Fruit fly (Drosophila melanogaster) whole organism, embryonic: Measurements from ENCODE around the gene Naa20A.

ENCODE experiments used
- Bdp1 ChIP-seq: fragments of 200-800 bp; sonication (Bioruptor generic); optimal IDR thresholded peaks from 3 replicates; lab custom pipeline; 2016; ENCODE audit warnings: missing biosample characterization, missing genetic modification characterization
- CG1024 ChIP-seq: fragments of 200-800 bp; sonication (Bioruptor generic); IDR thresholded peaks from 2 replicates; pipeline ENCODE4 v1.3.6; 2022; ENCODE audit warnings: missing biosample characterization, missing genetic modification characterization
- CG10366 ChIP-seq: fragments of 200-800 bp; sonication (Bioruptor generic); IDR thresholded peaks from 2 replicates; pipeline ENCODE4 v1.3.6; 2022; ENCODE audit warnings: missing biosample characterization, missing genetic modification characterization
- CG10565 ChIP-seq: fragments of 200-800 bp; sonication (Bioruptor generic); optimal IDR thresholded peaks from 3 replicates; lab custom pipeline; 2016; ENCODE audit warnings: missing biosample characterization, mild to moderate bottlenecking, missing genetic modification characterization
- CG11093 ChIP-seq: fragments of 200-800 bp; sonication (Bioruptor generic); IDR thresholded peaks from 3 replicates; pipeline ENCODE4 v1.3.6; 2022; ENCODE audit warnings: missing biosample characterization, missing genetic modification characterization
- CG11247 ChIP-seq: fragments of 200-800 bp; sonication (Bioruptor generic); IDR thresholded peaks from 2 replicates; pipeline ENCODE4 v1.3.6; 2022; ENCODE audit warnings: missing biosample characterization, missing genetic modification characterization
- CG11398 ChIP-seq: fragments of 200-800 bp; sonication (Bioruptor generic); optimal IDR thresholded peaks from 2 replicates; lab custom pipeline; 2016; ENCODE audit warnings: missing biosample characterization, missing genetic modification characterization
- CG12744 ChIP-seq: fragments of 200-800 bp; sonication (Bioruptor generic); optimal IDR thresholded peaks from 2 replicates; lab custom pipeline; 2016; ENCODE audit warnings: missing biosample characterization, missing genetic modification characterization
- CG13775 ChIP-seq: fragments of 200-800 bp; sonication (Bioruptor generic); optimal IDR thresholded peaks from 3 replicates; lab custom pipeline; 2017; ENCODE audit warnings: missing biosample characterization, mild to moderate bottlenecking, missing genetic modification characterization
- CG15514 ChIP-seq: fragments of 200-800 bp; sonication (Bioruptor generic); optimal IDR thresholded peaks from 3 replicates; lab custom pipeline; 2017; ENCODE audit warnings: missing biosample characterization, missing genetic modification characterization, mild to moderate bottlenecking, moderate library complexity, missing genetic modification reagents
- CG1603 ChIP-seq: fragments of 200-800 bp; sonication (Bioruptor generic); optimal IDR thresholded peaks from 2 replicates; lab custom pipeline; 2019; ENCODE audit warnings: missing biosample characterization, mild to moderate bottlenecking, missing genetic modification characterization, moderate library complexity
- CG17186 ChIP-seq: fragments of 200-800 bp; sonication (Bioruptor generic); optimal IDR thresholded peaks from 3 replicates; lab custom pipeline; 2017; ENCODE audit warnings: missing biosample characterization, missing genetic modification reagents, missing genetic modification characterization
- CG17361 ChIP-seq: fragments of 200-800 bp; sonication (Bioruptor generic); IDR thresholded peaks from 3 replicates; pipeline ENCODE4 v1.3.6; 2022; ENCODE audit warnings: missing biosample characterization, missing genetic modification characterization
- CG17385 ChIP-seq: fragments of 200-800 bp; sonication (Bioruptor generic); optimal IDR thresholded peaks from 3 replicates; lab custom pipeline; 2018; ENCODE audit warnings: missing biosample characterization, mild to moderate bottlenecking, missing genetic modification characterization
- CG17568 ChIP-seq: fragments of 200-800 bp; sonication (Bioruptor generic); optimal IDR thresholded peaks from 2 replicates; lab custom pipeline; 2018; ENCODE audit warnings: missing biosample characterization, mild to moderate bottlenecking, missing genetic modification characterization, moderate library complexity
- CG17912 ChIP-seq: fragments of 200-800 bp; sonication (Bioruptor generic); optimal IDR thresholded peaks from 2 replicates; lab custom pipeline; 2018; ENCODE audit warnings: missing biosample characterization, mild to moderate bottlenecking, missing genetic modification characterization
- CG1792 ChIP-seq: fragments of 200-800 bp; sonication (Bioruptor generic); optimal IDR thresholded peaks from 2 replicates; lab custom pipeline; 2016; ENCODE audit warnings: missing biosample characterization, missing genetic modification characterization
- CG18262 ChIP-seq: fragments of 200-800 bp; optimal IDR thresholded peaks from 3 replicates; lab custom pipeline; 2019; ENCODE audit warnings: missing biosample characterization, mild to moderate bottlenecking, missing genetic modification characterization, moderate library complexity
- CG2116 ChIP-seq: fragments of 200-800 bp; sonication (Bioruptor generic); optimal IDR thresholded peaks from 3 replicates; lab custom pipeline; 2018; ENCODE audit warnings: missing biosample characterization, mild to moderate bottlenecking, missing genetic modification characterization
- CG30020 ChIP-seq: fragments of 200-800 bp; optimal IDR thresholded peaks from 2 replicates; lab custom pipeline; 2019; ENCODE audit warnings: missing biosample characterization, mild to moderate bottlenecking, missing genetic modification characterization, moderate library complexity
- CG33557 ChIP-seq: fragments of 200-800 bp; sonication (Bioruptor generic); optimal IDR thresholded peaks from 2 replicates; lab custom pipeline; 2019; ENCODE audit warnings: missing biosample characterization, mild to moderate bottlenecking, missing genetic modification characterization, moderate library complexity
- CG3995 ChIP-seq: fragments of 200-800 bp; sonication (Bioruptor generic); optimal IDR thresholded peaks from 3 replicates; lab custom pipeline; 2016; ENCODE audit warnings: missing biosample characterization, missing genetic modification characterization
- CG42726 ChIP-seq: fragments of 200-800 bp; sonication (Bioruptor generic); IDR thresholded peaks from 2 replicates; pipeline ENCODE4 v1.3.6; 2022; ENCODE audit warnings: missing biosample characterization, missing genetic modification characterization; ENCODE audit not compliant: partially characterized antibody
- CG4404 ChIP-seq: fragments of 200-800 bp; sonication (Bioruptor generic); IDR thresholded peaks from 2 replicates; pipeline ENCODE4 v1.3.6; 2022; ENCODE audit warnings: missing biosample characterization, missing genetic modification characterization
- CG6175 ChIP-seq: fragments of 200-800 bp; sonication (Bioruptor generic); IDR thresholded peaks from 3 replicates; pipeline ENCODE4 v1.3.6; 2022; ENCODE audit warnings: missing biosample characterization, missing genetic modification characterization
- CG6689 ChIP-seq: fragments of 200-800 bp; sonication (Bioruptor generic); IDR thresholded peaks from 2 replicates; pipeline ENCODE4 v1.3.6; 2022; ENCODE audit warnings: missing biosample characterization, missing genetic modification characterization
- CG9797 ChIP-seq: fragments of 200-800 bp; sonication (Bioruptor generic); optimal IDR thresholded peaks from 3 replicates; lab custom pipeline; 2018; ENCODE audit warnings: missing biosample characterization, mild to moderate bottlenecking, missing genetic modification characterization
- Dll ChIP-seq: fragments of 200-800 bp; sonication (Bioruptor generic); IDR thresholded peaks from 4 replicates; pipeline ENCODE4 v1.3.6; 2022; ENCODE audit warnings: missing biosample characterization, missing genetic modification characterization; ENCODE audit not compliant: partially characterized antibody
- Eip74EF ChIP-seq, 2 experiments: fragments of 200-800 bp in 1 of 2; fragments of >200 bp in 1 of 2; sonication (Bioruptor generic) in 1 of 2; optimal IDR thresholded peaks; 2 replicates each; lab custom pipeline; 2017 to 2019; ENCODE audit warnings: missing biosample characterization in 2 of 2, missing genetic modification characterization in 2 of 2, mild to moderate bottlenecking in 1 of 2, moderate library complexity in 1 of 2
- Gsc ChIP-seq: fragments of 200-800 bp; sonication (Bioruptor generic); IDR thresholded peaks from 2 replicates; pipeline ENCODE4 v1.3.6; 2022; ENCODE audit warnings: missing biosample characterization, missing genetic modification characterization
- HLH4C ChIP-seq: fragments of 200-800 bp; sonication (Bioruptor generic); IDR thresholded peaks from 3 replicates; pipeline ENCODE4 v1.3.6; 2022; ENCODE audit warnings: missing biosample characterization, missing genetic modification characterization; ENCODE audit not compliant: partially characterized antibody
- HLH54F ChIP-seq: fragments of 200-800 bp; sonication (Bioruptor generic); optimal IDR thresholded peaks from 3 replicates; lab custom pipeline; 2016; ENCODE audit warnings: missing biosample characterization, missing genetic modification characterization
- HLHmδ ChIP-seq: fragments of 200-800 bp; sonication (Bioruptor generic); optimal IDR thresholded peaks from 2 replicates; lab custom pipeline; 2018; ENCODE audit warnings: missing biosample characterization, mild to moderate bottlenecking, missing genetic modification characterization, moderate library complexity
- MESR4 ChIP-seq: fragments of 200-800 bp; sonication (Bioruptor generic); optimal IDR thresholded peaks from 2 replicates; lab custom pipeline; 2018; ENCODE audit warnings: missing biosample characterization, mild to moderate bottlenecking, missing genetic modification characterization, moderate library complexity
- Oaz ChIP-seq: fragments of 200-800 bp; sonication (Bioruptor generic); IDR thresholded peaks from 2 replicates; pipeline ENCODE4 v1.3.6; 2022; ENCODE audit warnings: missing biosample characterization, missing genetic modification characterization
- abd-A ChIP-seq: fragments of 200-800 bp; sonication (Bioruptor generic); optimal IDR thresholded peaks from 3 replicates; lab custom pipeline; 2019; ENCODE audit warnings: missing biosample characterization, mild to moderate bottlenecking, missing genetic modification characterization, moderate library complexity
- az2 ChIP-seq: fragments of 200-800 bp; sonication (Bioruptor generic); optimal IDR thresholded peaks from 3 replicates; lab custom pipeline; 2016; ENCODE audit warnings: missing biosample characterization, missing genetic modification characterization
- bowl ChIP-seq: fragments of 200-800 bp; sonication (Bioruptor generic); IDR thresholded peaks from 2 replicates; pipeline ENCODE4 v1.3.6; 2022; ENCODE audit warnings: missing biosample characterization, missing genetic modification characterization
- cato ChIP-seq: fragments of 200-800 bp; sonication (Bioruptor generic); optimal IDR thresholded peaks from 2 replicates; lab custom pipeline; 2016; ENCODE audit warnings: missing biosample characterization, missing genetic modification characterization, borderline replicate concordance
- da ChIP-seq: fragments of 200-800 bp; sonication (Bioruptor generic); optimal IDR thresholded peaks from 2 replicates; lab custom pipeline; 2016; ENCODE audit warnings: missing biosample characterization, missing genetic modification characterization
- dmrt99B ChIP-seq: fragments of 200-800 bp; sonication (Bioruptor generic); optimal IDR thresholded peaks from 2 replicates; lab custom pipeline; 2018; ENCODE audit warnings: missing biosample characterization, mild to moderate bottlenecking, missing genetic modification characterization, moderate library complexity
- en ChIP-seq: fragments of 200-800 bp; sonication (Bioruptor generic); optimal IDR thresholded peaks from 2 replicates; lab custom pipeline; 2016; ENCODE audit warnings: missing biosample characterization, missing genetic modification characterization
- fu2 ChIP-seq: fragments of 200-800 bp; sonication (Bioruptor generic); optimal IDR thresholded peaks from 2 replicates; lab custom pipeline; 2016; ENCODE audit warnings: missing biosample characterization, missing genetic modification characterization
- jing ChIP-seq: fragments of 200-800 bp; sonication (Bioruptor generic); optimal IDR thresholded peaks from 2 replicates; lab custom pipeline; 2018; ENCODE audit warnings: missing biosample characterization, mild to moderate bottlenecking, missing genetic modification characterization
- lilli ChIP-seq: fragments of 200-800 bp; sonication (Bioruptor generic); optimal IDR thresholded peaks from 3 replicates; lab custom pipeline; 2016; ENCODE audit warnings: missing biosample characterization, missing genetic modification characterization
- odd ChIP-seq: fragments of 200-800 bp; sonication (Bioruptor generic); optimal IDR thresholded peaks from 2 replicates; lab custom pipeline; 2017; ENCODE audit warnings: missing biosample characterization, mild to moderate bottlenecking, missing genetic modification characterization
- sens ChIP-seq: fragments of 200-800 bp; sonication (Bioruptor generic); peaks from one replicate; lab custom pipeline; 2016; ENCODE audit warnings: missing biosample characterization, missing genetic modification characterization
- tup ChIP-seq: fragments of 200-800 bp; sonication (Bioruptor generic); optimal IDR thresholded peaks from 2 replicates; lab custom pipeline; 2016; ENCODE audit warnings: missing biosample characterization, mild to moderate bottlenecking, missing genetic modification characterization, moderate library complexity
- vfl ChIP-seq: fragments of 200-800 bp; sonication (Bioruptor generic); optimal IDR thresholded peaks from 2 replicates; lab custom pipeline; 2016; ENCODE audit warnings: missing biosample characterization, missing genetic modification characterization

Naa20A gene

dm6 chrX:19597684-19598363 is 25.1 kb downstream of the Naa20A start, which contains the start of gene RpS10b (continued):
- TF ChIP-seq CG1603 (tag; lab: Kevin White, UChicago) (peak; percentile 82), abd-A (tag; lab: Kevin White, UChicago) (no peak), cato (GFP tag; lab: Kevin White, UChicago) (peak; percentile 81), CG6175 (GFP tag; lab: Robert Waterston, UW) (peak; percentile 66; the same call in 2 of the 3 replicates), Oaz (GFP tag; lab: Robert Waterston, UW) (peak; percentile 57), HLH4C (GFP tag; lab: Robert Waterston, UW) (peak; percentile 95), MESR4 (GFP tag; lab: Kevin White, UChicago) (peak; percentile 97), CG11398 (GFP tag; lab: Kevin White, UChicago) (peak; percentile 92), CG11247 (peak; percentile 69), da (peak; percentile 93), Eip74EF (GFP tag; optimal IDR thresholded peaks at IDR 0.05; lab: Kevin White, UChicago) (peak in 1 of 2 experiments; percentile 87), dmrt99B (peak; percentile 81), Bdp1 (GFP tag; lab: Kevin White, UChicago) (peak; percentile 80), lilli (GFP tag; lab: Kevin White, UChicago) (peak; percentile 28), CG6689 (peak; percentile 70), jing (peak; percentile 47), CG2116 (GFP tag; lab: Kevin White, UChicago) (peak; percentile 95), en (GFP tag; lab: Kevin White, UChicago) (peak; percentile 78), CG18262 (tag; lab: Kevin White, UChicago) (peak; percentile 82), CG17361 (GFP tag; lab: Robert Waterston, UW) (peak; percentile 93), odd (GFP tag; lab: Kevin White, UChicago) (peak; percentile 97), CG10565 (GFP tag; lab: Kevin White, UChicago) (peak; percentile 29), CG10366 (GFP tag; lab: Robert Waterston, UW) (peak; percentile 71), CG30020 (peak; percentile 69), CG4404 (0 out of 2 replicates have a peak, but pooled peaks have one; percentile 39), CG15514 (GFP tag; lab: Kevin White, UChicago) (peak; percentile 92), az2 (peak; percentile 67), CG33557 (peak; percentile 86), vfl (no peak), CG17385 (peak; percentile 98), Dll (GFP tag; lab: Robert Waterston, UW) (peak; percentile 96), tup (GFP tag; lab: Kevin White, UChicago) (no peak), HLH54F (peak; percentile 85), HLHmδ (GFP tag; lab: Kevin White, UChicago) (peak; percentile 98), CG42726 (peak; percentile 77), CG12744 (GFP tag; lab: Kevin White, UChicago) (peak; percentile 67), CG1792 (peak; percentile 89), CG17568 (GFP tag; lab: Kevin White, UChicago) (peak; percentile 94), CG17186 (GFP tag; lab: Kevin White, UChicago) (peak; percentile 91), CG17912 (GFP tag; lab: Kevin White, UChicago) (peak; percentile 95), bowl (GFP tag; lab: Robert Waterston, UW) (0 out of 2 replicates have a peak, but pooled peaks have one; percentile 22), sens (GFP tag; lab: Kevin White, UChicago) (peak; percentile 96), fu2 (GFP tag; lab: Kevin White, UChicago) (peak; percentile 82), CG1024 (GFP tag; lab: Robert Waterston, UW) (peak; percentile 70), CG11093 (GFP tag; lab: Robert Waterston, UW) (no peak), Gsc (no peak), CG9797 (GFP tag; lab: Kevin White, UChicago) (peak; percentile 86), CG13775 (peak; percentile 97), CG3995 (peak; percentile 77)
